Worm (Caenorhabditis elegans): ENCODE results near the gene dgk-1.

ce11 chrX:949466-949865 lies 41.8 kb downstream of the dgk-1 start:
- TF ChIP-seq him-1 (tag; optimal IDR thresholded peaks at IDR 0.05) (peak; percentile 95), W03F9.2 (tag; optimal IDR thresholded peaks at IDR 0.05) (peak; percentile 75), dao-5 (tag; optimal IDR thresholded peaks at IDR 0.05) (no peak)
